Worm (Caenorhabditis elegans) whole organism, L1 larva: ENCODE results near the gene F43C11.10.

Source experiments
- C04F5.9 ChIP-seq: sonication (generic microtip); optimal IDR thresholded peaks from 2 replicates; lab custom pipeline; 2016; ENCODE audit warnings: missing genetic modification characterization, missing compliant biosample characterization
- C16A3.4 ChIP-seq: fragments of 150-350 bp; optimal IDR thresholded peaks from 2 replicates; lab custom pipeline; 2014; ENCODE audit warnings: missing biosample characterization, missing genetic modification characterization
- F16B12.6 ChIP-seq: fragments of 150-350 bp; optimal IDR thresholded peaks from 2 replicates; lab custom pipeline; 2014; ENCODE audit warnings: missing biosample characterization, missing genetic modification characterization
- Y116A8C.19 ChIP-seq: sonication (generic microtip); optimal IDR thresholded peaks from 2 replicates; lab custom pipeline; 2016; ENCODE audit warnings: missing compliant biosample characterization, missing genetic modification characterization, borderline replicate concordance
- aha-1 ChIP-seq: fragments of 150-350 bp; optimal IDR thresholded peaks from 2 replicates; lab custom pipeline; 2014; ENCODE audit warnings: missing biosample characterization, missing genetic modification characterization
- alr-1 ChIP-seq: fragments of 200-800 bp; sonication (Bioruptor generic); optimal IDR thresholded peaks from 2 replicates; lab custom pipeline; 2018; ENCODE audit warnings: borderline replicate concordance, mild to moderate bottlenecking, missing genetic modification characterization, missing compliant biosample characterization
- aly-2 ChIP-seq: fragments of 150-350 bp; optimal IDR thresholded peaks from 2 replicates; lab custom pipeline; 2014; ENCODE audit warnings: missing biosample characterization, missing genetic modification characterization
- ama-1 ChIP-seq: fragments of 150-350 bp; optimal IDR thresholded peaks from 2 replicates; lab custom pipeline; 2014
- ceh-8 ChIP-seq: fragments of 200-800 bp; sonication (Bioruptor generic); optimal IDR thresholded peaks from 2 replicates; lab custom pipeline; 2018; ENCODE audit warnings: mild to moderate bottlenecking, missing genetic modification characterization, moderate library complexity, missing compliant biosample characterization
- ceh-82 ChIP-seq, 3 experiments: fragments of 150-350 bp in 1 of 3; sonication (generic microtip) in 2 of 3; optimal IDR thresholded peaks; 2 replicates each; lab custom pipeline; 2014 to 2017; ENCODE audit warnings: missing biosample characterization in 3 of 3, missing genetic modification characterization in 3 of 3
- ceh-88 ChIP-seq: fragments of 200-800 bp; sonication (Bioruptor generic); IDR thresholded peaks from 2 replicates; pipeline ENCODE4 v1.3.6; 2022; ENCODE audit warnings: missing genetic modification characterization, missing compliant biosample characterization
- ceh-90 ChIP-seq: sonication (generic microtip); optimal IDR thresholded peaks from 2 replicates; lab custom pipeline; 2016; ENCODE audit warnings: missing genetic modification characterization, missing compliant biosample characterization
- ces-1 ChIP-seq: fragments of 150-350 bp; optimal IDR thresholded peaks from 2 replicates; lab custom pipeline; 2014; ENCODE audit warnings: missing biosample characterization, missing genetic modification reagents, missing genetic modification characterization
- dpl-1 ChIP-seq, 3 experiments: fragments of 150-350 bp in 2 of 3; sonication (generic microtip) in 1 of 3; optimal IDR thresholded peaks; 2 replicates each; lab custom pipeline; 2014 to 2017; ENCODE audit warnings: missing biosample characterization in 3 of 3, missing genetic modification characterization in 3 of 3, missing genetic modification reagents in 3 of 3
- efl-3 ChIP-seq: fragments of 200-800 bp; sonication (Bioruptor generic); optimal IDR thresholded peaks from 2 replicates; lab custom pipeline; 2018; ENCODE audit warnings: mild to moderate bottlenecking, missing genetic modification characterization, missing compliant biosample characterization
- egl-27 ChIP-seq, 2 experiments: fragments of 150-350 bp in 1 of 2; sonication (generic microtip); optimal IDR thresholded peaks; 3 replicates each; lab custom pipeline; 2017 to 2018; ENCODE audit warnings: missing biosample characterization in 2 of 2, missing genetic modification characterization in 2 of 2, missing genetic modification reagents in 2 of 2
- elt-3 ChIP-seq, 6 experiments: fragments of 150-350 bp in 1 of 6; sonication (generic microtip); optimal IDR thresholded peaks; 2 replicates each; lab custom pipeline; 2017 to 2018; ENCODE audit warnings: missing biosample characterization in 6 of 6, missing genetic modification characterization in 6 of 6, inconsistent platforms in 1 of 6
- ets-5 ChIP-seq: fragments of 200-800 bp; sonication (Bioruptor generic); IDR thresholded peaks from 2 replicates; pipeline ENCODE4 v1.3.6; 2022; ENCODE audit warnings: missing genetic modification characterization, missing compliant biosample characterization
- fkh-10 ChIP-seq: sonication (generic microtip); optimal IDR thresholded peaks from 2 replicates; lab custom pipeline; 2017; ENCODE audit warnings: missing biosample characterization, missing genetic modification reagents, missing genetic modification characterization
- hpl-2 ChIP-seq: fragments of 150-350 bp; optimal IDR thresholded peaks from 2 replicates; lab custom pipeline; 2014; ENCODE audit warnings: missing biosample characterization, missing genetic modification reagents, missing genetic modification characterization
- irx-1 ChIP-seq: sonication (generic microtip); optimal IDR thresholded peaks from 2 replicates; lab custom pipeline; 2016; ENCODE audit warnings: missing genetic modification characterization, missing compliant biosample characterization
- isw-1 ChIP-seq: fragments of 200-800 bp; sonication (Bioruptor generic); IDR thresholded peaks from 2 replicates; pipeline ENCODE4 v1.3.6; 2022; ENCODE audit warnings: missing genetic modification characterization, missing compliant biosample characterization
- jun-1 ChIP-seq: fragments of 150-350 bp; optimal IDR thresholded peaks from 2 replicates; lab custom pipeline; 2014; ENCODE audit warnings: missing biosample characterization, missing genetic modification reagents, missing genetic modification characterization
- lin-13 ChIP-seq: fragments of 150-350 bp; optimal IDR thresholded peaks from 2 replicates; lab custom pipeline; 2014; ENCODE audit warnings: missing biosample characterization, missing genetic modification reagents, missing genetic modification characterization
- lin-15B ChIP-seq: fragments of 150-350 bp; sonication (generic microtip); optimal IDR thresholded peaks from 3 replicates; lab custom pipeline; 2014; ENCODE audit warnings: missing biosample characterization, missing genetic modification characterization
- lin-39 ChIP-seq: fragments of 150-350 bp; optimal IDR thresholded peaks from 2 replicates; lab custom pipeline; 2014; ENCODE audit warnings: missing biosample characterization, missing genetic modification reagents, missing genetic modification characterization
- lir-3 ChIP-seq: sonication (generic microtip); optimal IDR thresholded peaks from 2 replicates; lab custom pipeline; 2016; ENCODE audit warnings: mild to moderate bottlenecking, missing genetic modification characterization, moderate library complexity, missing compliant biosample characterization; ENCODE audit not compliant: poor library complexity
- lsy-2 ChIP-seq, 2 experiments: fragments of 150-350 bp; optimal IDR thresholded peaks; 2 replicates each; lab custom pipeline; 2014; ENCODE audit warnings: missing biosample characterization in 2 of 2, missing genetic modification characterization in 2 of 2
- mdl-1 ChIP-seq, 2 experiments: fragments of 150-350 bp; optimal IDR thresholded peaks; 2 replicates each; lab custom pipeline; 2014 to 2017; ENCODE audit warnings: missing biosample characterization in 2 of 2, missing genetic modification characterization in 2 of 2, inconsistent platforms in 1 of 2
- nhr-11 ChIP-seq: fragments of 150-350 bp; optimal IDR thresholded peaks from 2 replicates; lab custom pipeline; 2014; ENCODE audit warnings: missing biosample characterization, missing genetic modification characterization
- nhr-12 ChIP-seq: sonication (generic microtip); optimal IDR thresholded peaks from 2 replicates; lab custom pipeline; 2017; ENCODE audit warnings: missing biosample characterization, missing genetic modification characterization
- nhr-19 ChIP-seq: fragments of 200-800 bp; sonication (Bioruptor generic); conservative IDR thresholded peaks from 2 replicates; pipeline ENCODE4 v1.3.6; 2022; ENCODE audit warnings: missing genetic modification characterization, missing compliant biosample characterization
- nhr-20 ChIP-seq: sonication (generic microtip); optimal IDR thresholded peaks from 2 replicates; lab custom pipeline; 2016; ENCODE audit warnings: mild to moderate bottlenecking, missing genetic modification characterization, missing compliant biosample characterization
- nhr-237 ChIP-seq: fragments of 150-350 bp; optimal IDR thresholded peaks from 2 replicates; lab custom pipeline; 2014; ENCODE audit warnings: missing biosample characterization, missing genetic modification characterization
- nhr-28 ChIP-seq: fragments of 150-350 bp; optimal IDR thresholded peaks from 2 replicates; lab custom pipeline; 2014; ENCODE audit warnings: missing biosample characterization, missing genetic modification characterization
- nhr-47 ChIP-seq: sonication (generic microtip); optimal IDR thresholded peaks from 2 replicates; lab custom pipeline; 2016; ENCODE audit warnings: mild to moderate bottlenecking, missing genetic modification characterization, moderate library complexity, missing compliant biosample characterization
- nhr-71 ChIP-seq: sonication (generic microtip); optimal IDR thresholded peaks from 2 replicates; lab custom pipeline; 2016; ENCODE audit warnings: mild to moderate bottlenecking, missing genetic modification characterization, moderate library complexity, missing compliant biosample characterization
- nhr-85 ChIP-seq: sonication (generic microtip); peaks from one replicate; lab custom pipeline; 2016; ENCODE audit warnings: missing genetic modification characterization, inconsistent platforms, missing compliant biosample characterization
- pag-3 ChIP-seq: sonication (generic microtip); optimal IDR thresholded peaks from 2 replicates; lab custom pipeline; 2017; ENCODE audit warnings: missing genetic modification characterization, mild to moderate bottlenecking, missing compliant biosample characterization, antibody characterized with exemption, borderline replicate concordance; ENCODE audit not compliant: insufficient read depth
- pax-3 ChIP-seq: fragments of 200-800 bp; sonication (Bioruptor generic); optimal IDR thresholded peaks from 2 replicates; lab custom pipeline; 2018; ENCODE audit warnings: mild to moderate bottlenecking, missing genetic modification characterization, moderate library complexity, missing compliant biosample characterization
- skn-1 ChIP-seq: fragments of 150-350 bp; optimal IDR thresholded peaks from 2 replicates; lab custom pipeline; 2014; ENCODE audit warnings: missing biosample characterization, missing genetic modification characterization
- snpc-4 ChIP-seq: fragments of 150-350 bp; optimal IDR thresholded peaks from 2 replicates; lab custom pipeline; 2014; ENCODE audit warnings: missing biosample characterization, missing genetic modification characterization
- snu-23 ChIP-seq: sonication (generic microtip); optimal IDR thresholded peaks from 2 replicates; lab custom pipeline; 2016; ENCODE audit warnings: missing genetic modification characterization, missing compliant biosample characterization
- sox-4 ChIP-seq: sonication (generic microtip); optimal IDR thresholded peaks from 2 replicates; lab custom pipeline; 2016; ENCODE audit warnings: missing genetic modification characterization, missing compliant biosample characterization
- sptf-1 ChIP-seq: fragments of 150-350 bp; optimal IDR thresholded peaks from 2 replicates; lab custom pipeline; 2014; ENCODE audit warnings: missing biosample characterization, missing genetic modification characterization
- sup-37 ChIP-seq: fragments of 200-800 bp; sonication (Bioruptor generic); optimal IDR thresholded peaks from 2 replicates; lab custom pipeline; 2018; ENCODE audit warnings: mild to moderate bottlenecking, missing genetic modification characterization, missing compliant biosample characterization
- tbx-2 ChIP-seq: sonication (generic microtip); optimal IDR thresholded peaks from 2 replicates; lab custom pipeline; 2016; ENCODE audit warnings: missing genetic modification characterization, missing compliant biosample characterization
- unc-130 ChIP-seq: fragments of 150-350 bp; optimal IDR thresholded peaks from 2 replicates; lab custom pipeline; 2017; ENCODE audit warnings: missing biosample characterization, missing genetic modification characterization, inconsistent platforms
- unc-62 ChIP-seq: fragments of 150-350 bp; optimal IDR thresholded peaks from 2 replicates; lab custom pipeline; 2014; ENCODE audit warnings: missing biosample characterization, missing genetic modification reagents, missing genetic modification characterization
- unc-86 ChIP-seq: sonication (generic microtip); optimal IDR thresholded peaks from 2 replicates; lab custom pipeline; 2016; ENCODE audit warnings: missing genetic modification characterization, missing compliant biosample characterization
- xbp-1 ChIP-seq: sonication (generic microtip); optimal IDR thresholded peaks from 2 replicates; lab custom pipeline; 2016; ENCODE audit warnings: missing genetic modification characterization, missing compliant biosample characterization
- ztf-4 ChIP-seq: fragments of 150-350 bp; optimal IDR thresholded peaks from 2 replicates; lab custom pipeline; 2014; ENCODE audit warnings: missing biosample characterization, missing genetic modification characterization

F43C11.10 gene

ce11 chrII:2342004-2342479 is 10.4 kb downstream of the F43C11.10 start, which contains the start of gene F43C11.6 (continued):
- TF ChIP-seq isw-1: no peak; the same call in 1 of the 2 replicates
- TF ChIP-seq lin-39: no peak
- TF ChIP-seq elt-3 (tag; optimal IDR thresholded peaks at IDR 0.05; lab: Kevin White, UChicago): no peak
- TF ChIP-seq lin-13 (GFP tag; lab: Kevin White, UChicago): peak; percentile 25
- TF ChIP-seq tbx-2: no peak
- no peak for TF ChIP-seq ztf-4 (tag; lab: Kevin White, UChicago)
- no peak for TF ChIP-seq nhr-47 (tag; lab: Kevin White, UChicago)
- TF ChIP-seq ceh-82 (tag; optimal IDR thresholded peaks at IDR 0.05; lab: Kevin White, UChicago): peak in 2 of 3 experiments; percentile 8 to 54
- TF ChIP-seq ama-1 (lab: Kevin White, UChicago): no peak
- TF ChIP-seq efl-3 (GFP tag; lab: Kevin White, UChicago): no peak
- TF ChIP-seq irx-1 (tag; lab: Kevin White, UChicago): no peak
- TF ChIP-seq lin-15B: peak; percentile 27
- no peak for TF ChIP-seq egl-27 (tag; optimal IDR thresholded peaks at IDR 0.05; lab: Kevin White, UChicago)
- TF ChIP-seq alr-1 (tag; lab: Kevin White, UChicago): no peak
- peak; percentile 23 for TF ChIP-seq skn-1 (tag; lab: Kevin White, UChicago)
- no peak for TF ChIP-seq ets-5 (GFP tag; lab: Robert Waterston, UW)
- TF ChIP-seq sptf-1 (tag; lab: Kevin White, UChicago): no peak
- no peak for TF ChIP-seq ceh-88 (GFP tag; lab: Robert Waterston, UW)
- TF ChIP-seq dpl-1 (GFP tag; optimal IDR thresholded peaks at IDR 0.05; lab: Kevin White, UChicago): peak; percentile 35 to 76 (median 37)
- no peak for TF ChIP-seq nhr-28
- no peak for TF ChIP-seq jun-1 (tag; lab: Kevin White, UChicago)
- TF ChIP-seq nhr-85: no peak
- no peak for TF ChIP-seq nhr-12 (tag; lab: Kevin White, UChicago)
- TF ChIP-seq nhr-237 (tag; lab: Kevin White, UChicago): no peak
- TF ChIP-seq snu-23 (GFP tag; lab: Kevin White, UChicago): no peak
- no peak for TF ChIP-seq nhr-71 (tag; lab: Kevin White, UChicago)
- no peak for TF ChIP-seq unc-62 (GFP tag; lab: Kevin White, UChicago)
- no peak for TF ChIP-seq aha-1
- TF ChIP-seq pax-3 (tag; lab: Kevin White, UChicago): no peak
- no peak for TF ChIP-seq nhr-19
- TF ChIP-seq aly-2 (tag; lab: Kevin White, UChicago): no peak
- TF ChIP-seq xbp-1: peak; percentile 8
- TF ChIP-seq Y116A8C.19: no peak
- TF ChIP-seq mdl-1 (tag; optimal IDR thresholded peaks at IDR 0.05; lab: Kevin White, UChicago): peak in 1 of 2 experiments; percentile 36
- TF ChIP-seq fkh-10 (GFP tag; lab: Kevin White, UChicago): no peak
- peak; percentile 1 for TF ChIP-seq nhr-20 (tag; lab: Kevin White, UChicago)
- TF ChIP-seq hpl-2 (GFP tag; lab: Kevin White, UChicago): no peak
- peak; percentile 55 for TF ChIP-seq C16A3.4 (tag; lab: Kevin White, UChicago)
- TF ChIP-seq ceh-90 (tag; lab: Kevin White, UChicago): no peak
- TF ChIP-seq unc-130 (tag; lab: Kevin White, UChicago): no peak
- no peak for TF ChIP-seq ceh-8
- TF ChIP-seq lir-3 (tag; lab: Kevin White, UChicago): no peak
- peak; percentile 37 to 73 for TF ChIP-seq lsy-2 (tag; optimal IDR thresholded peaks at IDR 0.05; lab: Kevin White, UChicago)
- no peak for TF ChIP-seq unc-86 (tag; lab: Kevin White, UChicago)
- peak; percentile 48 for TF ChIP-seq F16B12.6 (tag; lab: Kevin White, UChicago)
- TF ChIP-seq sup-37 (GFP tag; lab: Kevin White, UChicago): no peak
- TF ChIP-seq sox-4: no peak
- no peak for TF ChIP-seq pag-3 (tag; lab: Kevin White, UChicago)
- no peak for TF ChIP-seq ces-1 (GFP tag; lab: Kevin White, UChicago)
- TF ChIP-seq C04F5.9 (tag; lab: Kevin White, UChicago): no peak
- TF ChIP-seq snpc-4 (tag; lab: Kevin White, UChicago): no peak
- no peak for TF ChIP-seq nhr-11 (tag; lab: Kevin White, UChicago)
